Fruit fly (Drosophila melanogaster) whole organism, embryonic: ENCODE results near the gene bor.

ENCODE experiments used
- CG10543 ChIP-seq: fragments of 200-800 bp; sonication (Bioruptor generic); optimal IDR thresholded peaks from 3 replicates; lab custom pipeline; 2017; ENCODE audit warnings: missing biosample characterization, mild to moderate bottlenecking, missing genetic modification characterization, moderate library complexity
- CG10959 ChIP-seq: fragments of 200-800 bp; sonication (Bioruptor generic); IDR thresholded peaks from 2 replicates; pipeline ENCODE4 v1.3.6; 2022; ENCODE audit warnings: missing biosample characterization, missing genetic modification characterization
- CG11085 ChIP-seq: fragments of 200-800 bp; sonication (Bioruptor generic); IDR thresholded peaks from 2 replicates; pipeline ENCODE4 v1.3.6; 2022; ENCODE audit warnings: missing biosample characterization, missing genetic modification characterization
- CG11695 ChIP-seq: fragments of 200-800 bp; sonication (Bioruptor generic); IDR thresholded peaks from 3 replicates; pipeline ENCODE4 v1.3.6; 2022; ENCODE audit warnings: missing biosample characterization, missing genetic modification characterization
- CG12299 ChIP-seq: fragments of 200-800 bp; sonication (Bioruptor generic); optimal IDR thresholded peaks from 2 replicates; lab custom pipeline; 2018; ENCODE audit warnings: missing biosample characterization, mild to moderate bottlenecking, missing genetic modification characterization
- CG12391 ChIP-seq: fragments of 200-800 bp; sonication (Bioruptor generic); optimal IDR thresholded peaks from 3 replicates; lab custom pipeline; 2018; ENCODE audit warnings: missing biosample characterization, mild to moderate bottlenecking, missing genetic modification characterization, moderate library complexity
- CG1647 ChIP-seq: fragments of 200-800 bp; sonication (Bioruptor generic); optimal IDR thresholded peaks from 3 replicates; lab custom pipeline; 2016; ENCODE audit warnings: missing biosample characterization, missing genetic modification characterization
- CG16813 ChIP-seq: fragments of 200-800 bp; sonication (Bioruptor generic); IDR thresholded peaks from 3 replicates; pipeline ENCODE4 v1.3.6; 2022; ENCODE audit warnings: missing biosample characterization, missing genetic modification characterization; ENCODE audit not compliant: partially characterized antibody
- CG30020 ChIP-seq: fragments of 200-800 bp; optimal IDR thresholded peaks from 2 replicates; lab custom pipeline; 2019; ENCODE audit warnings: missing biosample characterization, mild to moderate bottlenecking, missing genetic modification characterization, moderate library complexity
- CG3163 ChIP-seq: fragments of 200-800 bp; sonication (Bioruptor generic); optimal IDR thresholded peaks from 3 replicates; lab custom pipeline; 2016; ENCODE audit warnings: missing biosample characterization, missing genetic modification characterization
- CG3726 ChIP-seq: fragments of 200-800 bp; sonication (Bioruptor generic); IDR thresholded peaks from 3 replicates; pipeline ENCODE4, ENCODE4 v1.3.6; 2022; ENCODE audit warnings: missing biosample characterization, missing genetic modification characterization
- CG43689 ChIP-seq: fragments of 200-800 bp; sonication (Bioruptor generic); IDR thresholded peaks from 2 replicates; pipeline ENCODE4 v1.3.6; 2022; ENCODE audit warnings: missing biosample characterization, missing genetic modification characterization
- CG4730 ChIP-seq: fragments of 200-800 bp; sonication (Bioruptor generic); IDR thresholded peaks from 2 replicates; pipeline ENCODE4 v1.3.6; 2022; ENCODE audit warnings: missing biosample characterization, missing genetic modification characterization
- CG8478 ChIP-seq: fragments of >200 bp; optimal IDR thresholded peaks from 2 replicates; lab custom pipeline; 2018
- CoRest ChIP-seq: fragments of 200-800 bp; sonication (Bioruptor generic); optimal IDR thresholded peaks from 3 replicates; lab custom pipeline; 2018; ENCODE audit warnings: missing biosample characterization, mild to moderate bottlenecking, missing genetic modification characterization, moderate library complexity
- Deaf1 ChIP-seq: fragments of 200-800 bp; optimal IDR thresholded peaks from 3 replicates; lab custom pipeline; 2019; ENCODE audit warnings: missing biosample characterization, mild to moderate bottlenecking, missing genetic modification characterization, moderate library complexity
- Dek ChIP-seq: fragments of 200-800 bp; sonication (Bioruptor generic); optimal IDR thresholded peaks from 3 replicates; lab custom pipeline; 2019; ENCODE audit warnings: missing biosample characterization, mild to moderate bottlenecking, missing genetic modification characterization, moderate library complexity
- Dll ChIP-seq: fragments of 200-800 bp; sonication (Bioruptor generic); IDR thresholded peaks from 4 replicates; pipeline ENCODE4 v1.3.6; 2022; ENCODE audit warnings: missing biosample characterization, missing genetic modification characterization; ENCODE audit not compliant: partially characterized antibody
- E2f1 ChIP-seq: fragments of 200-800 bp; sonication (Bioruptor generic); IDR thresholded peaks from 2 replicates; pipeline ENCODE4 v1.3.6; 2022; ENCODE audit warnings: missing biosample characterization, missing genetic modification characterization
- Fer1 ChIP-seq: fragments of 200-800 bp; sonication (Bioruptor generic); optimal IDR thresholded peaks from 2 replicates; lab custom pipeline; 2017; ENCODE audit warnings: missing biosample characterization, mild to moderate bottlenecking, missing genetic modification characterization
- Gsc ChIP-seq: fragments of 200-800 bp; sonication (Bioruptor generic); IDR thresholded peaks from 2 replicates; pipeline ENCODE4 v1.3.6; 2022; ENCODE audit warnings: missing biosample characterization, missing genetic modification characterization
- HLH3B ChIP-seq: fragments of 200-800 bp; sonication (Bioruptor generic); IDR thresholded peaks from 2 replicates; pipeline ENCODE4 v1.3.6; 2022; ENCODE audit warnings: missing biosample characterization, missing genetic modification characterization
- Hand ChIP-seq: fragments of 200-800 bp; sonication (Bioruptor generic); optimal IDR thresholded peaks from 2 replicates; lab custom pipeline; 2017; ENCODE audit warnings: mild to moderate bottlenecking, missing biosample characterization, missing genetic modification reagents, missing genetic modification characterization
- Hr39 ChIP-seq: fragments of >200 bp; optimal IDR thresholded peaks from 2 replicates; lab custom pipeline; 2017
- Hr51 ChIP-seq, 2 experiments: fragments of 200-800 bp; sonication (Bioruptor generic); optimal IDR thresholded peaks; 2 replicates in 1 of 2; 3 replicates in 1 of 2; lab custom pipeline; 2016 to 2018; ENCODE audit warnings: missing biosample characterization in 2 of 2, missing genetic modification characterization in 2 of 2, mild to moderate bottlenecking in 1 of 2, moderate library complexity in 1 of 2
- Lhr ChIP-seq: fragments of 200-800 bp; sonication (Bioruptor generic); optimal IDR thresholded peaks from 3 replicates; lab custom pipeline; 2017; ENCODE audit warnings: mild to moderate bottlenecking, missing biosample characterization, missing genetic modification reagents, missing genetic modification characterization
- MTF-1 ChIP-seq: fragments of 200-800 bp; sonication (Bioruptor generic); optimal IDR thresholded peaks from 2 replicates; lab custom pipeline; 2018; ENCODE audit warnings: missing biosample characterization, mild to moderate bottlenecking, missing genetic modification characterization, borderline replicate concordance
- Sin3A ChIP-seq: fragments of >200 bp; optimal IDR thresholded peaks from 2 replicates; lab custom pipeline; 2018
- Ssrp ChIP-seq: fragments of 200-800 bp; sonication (Bioruptor generic); optimal IDR thresholded peaks from 2 replicates; lab custom pipeline; 2018; ENCODE audit warnings: missing biosample characterization, mild to moderate bottlenecking, missing genetic modification characterization, moderate library complexity
- ase ChIP-seq: fragments of 200-800 bp; sonication (Bioruptor generic); IDR thresholded peaks from 3 replicates; pipeline ENCODE4 v1.3.6; 2022; ENCODE audit warnings: missing biosample characterization, missing genetic modification characterization
- bcd ChIP-seq: fragments of 200-800 bp; sonication (Bioruptor generic); optimal IDR thresholded peaks from 2 replicates; lab custom pipeline; 2017; ENCODE audit warnings: missing biosample characterization, mild to moderate bottlenecking, missing genetic modification characterization
- bigmax ChIP-seq: fragments of 200-800 bp; sonication (Bioruptor generic); optimal IDR thresholded peaks from 2 replicates; lab custom pipeline; 2018; ENCODE audit warnings: missing biosample characterization, mild to moderate bottlenecking, missing genetic modification characterization
- bsh ChIP-seq, 2 experiments: fragments of 200-800 bp; sonication (Bioruptor generic); optimal IDR thresholded peaks; 2 replicates each; lab custom pipeline; 2017 to 2018; ENCODE audit warnings: mild to moderate bottlenecking in 2 of 2, missing biosample characterization in 2 of 2, missing genetic modification characterization in 2 of 2, moderate library complexity in 1 of 2
- cato ChIP-seq: fragments of 200-800 bp; sonication (Bioruptor generic); optimal IDR thresholded peaks from 2 replicates; lab custom pipeline; 2016; ENCODE audit warnings: missing biosample characterization, missing genetic modification characterization, borderline replicate concordance
- crc ChIP-seq: fragments of 200-800 bp; sonication (Bioruptor generic); optimal IDR thresholded peaks from 2 replicates; lab custom pipeline; 2016; ENCODE audit warnings: missing biosample characterization, missing genetic modification characterization
- danr ChIP-seq: fragments of 200-800 bp; sonication (Bioruptor generic); IDR thresholded peaks from 2 replicates; pipeline ENCODE4 v1.3.6; 2022; ENCODE audit warnings: missing biosample characterization, missing genetic modification characterization
- dimm ChIP-seq: fragments of 200-800 bp; sonication (Bioruptor generic); IDR thresholded peaks from 2 replicates; pipeline ENCODE4 v1.3.6; 2022; ENCODE audit warnings: missing biosample characterization, missing genetic modification characterization
- dpn ChIP-seq, 2 experiments: fragments of 200-800 bp; sonication (Bioruptor generic); optimal IDR thresholded peaks; 3 replicates each; lab custom pipeline; 2016; ENCODE audit warnings: missing biosample characterization in 2 of 2, missing genetic modification characterization in 2 of 2
- gsb ChIP-seq: fragments of 200-800 bp; sonication (Bioruptor generic); IDR thresholded peaks from 2 replicates; pipeline ENCODE4 v1.3.6; 2022; ENCODE audit warnings: missing biosample characterization, missing genetic modification characterization
- h ChIP-seq: fragments of >200 bp; optimal IDR thresholded peaks from 2 replicates; lab custom pipeline; 2017
- hbn ChIP-seq: fragments of 200-800 bp; sonication (Bioruptor generic); IDR thresholded peaks from 2 replicates; pipeline ENCODE4 v1.3.6; 2022; ENCODE audit warnings: missing biosample characterization, missing genetic modification characterization; ENCODE audit not compliant: partially characterized antibody
- kay ChIP-seq: fragments of 200-800 bp; sonication (Bioruptor generic); optimal IDR thresholded peaks from 2 replicates; lab custom pipeline; 2016; ENCODE audit warnings: missing biosample characterization, missing genetic modification characterization
- knrl ChIP-seq: fragments of 200-800 bp; sonication (Bioruptor generic); IDR thresholded peaks from 3 replicates; pipeline ENCODE4 v1.3.6; 2022; ENCODE audit warnings: missing biosample characterization, missing genetic modification characterization; ENCODE audit not compliant: partially characterized antibody
- lola ChIP-seq, 3 experiments: fragments of >200 bp in 2 of 3; fragments of 200-800 bp in 1 of 3; sonication (Bioruptor generic) in 1 of 3; optimal IDR thresholded peaks; 2 replicates each; lab custom pipeline; 2017 to 2019; ENCODE audit warnings: missing biosample characterization in 3 of 3, missing genetic modification characterization in 3 of 3, mild to moderate bottlenecking in 1 of 3, moderate library complexity in 1 of 3
- luna ChIP-seq: fragments of 200-800 bp; sonication (Bioruptor generic); optimal IDR thresholded peaks from 2 replicates; lab custom pipeline; 2016; ENCODE audit warnings: missing biosample characterization, missing genetic modification characterization
- maf-S ChIP-seq: fragments of 200-800 bp; sonication (Bioruptor generic); optimal IDR thresholded peaks from 2 replicates; lab custom pipeline; 2016; ENCODE audit warnings: missing biosample characterization, missing genetic modification characterization
- oc ChIP-seq: fragments of 200-800 bp; sonication (Bioruptor generic); optimal IDR thresholded peaks from 2 replicates; lab custom pipeline; 2018; ENCODE audit warnings: missing biosample characterization, mild to moderate bottlenecking, missing genetic modification characterization, moderate library complexity
- odd ChIP-seq: fragments of 200-800 bp; sonication (Bioruptor generic); optimal IDR thresholded peaks from 2 replicates; lab custom pipeline; 2017; ENCODE audit warnings: missing biosample characterization, mild to moderate bottlenecking, missing genetic modification characterization
- pfk ChIP-seq: fragments of 200-800 bp; sonication (Bioruptor generic); optimal IDR thresholded peaks from 2 replicates; lab custom pipeline; 2018; ENCODE audit warnings: missing biosample characterization, mild to moderate bottlenecking, missing genetic modification characterization, moderate library complexity
- repo ChIP-seq: fragments of 200-800 bp; sonication (Bioruptor generic); optimal IDR thresholded peaks from 2 replicates; lab custom pipeline; 2016; ENCODE audit warnings: missing biosample characterization, missing genetic modification characterization
- run ChIP-seq: fragments of 200-800 bp; sonication (Bioruptor generic); optimal IDR thresholded peaks from 3 replicates; lab custom pipeline; 2018; ENCODE audit warnings: missing biosample characterization, mild to moderate bottlenecking, missing genetic modification characterization
- sens ChIP-seq: fragments of 200-800 bp; sonication (Bioruptor generic); peaks from one replicate; lab custom pipeline; 2016; ENCODE audit warnings: missing biosample characterization, missing genetic modification characterization
- tx ChIP-seq: fragments of 200-800 bp; sonication (Bioruptor generic); optimal IDR thresholded peaks from 2 replicates; lab custom pipeline; 2016; ENCODE audit warnings: missing biosample characterization, missing genetic modification characterization

The bor gene

dm6 chr3R:16241822-16242221 lies 22.1 kb downstream of the bor start (continued):
- TF ChIP-seq CG3726 (GFP tag; lab: Robert Waterston, UW) (no peak), CG4730 (GFP tag; lab: Robert Waterston, UW) (no peak), run (tag; lab: Kevin White, UChicago) (no peak), CG11695 (no peak), luna (GFP tag; lab: Kevin White, UChicago) (no peak), CG12299 (tag; lab: Kevin White, UChicago) (no peak), CG11085 (GFP tag; lab: Robert Waterston, UW) (no peak), odd (no peak), Hand (GFP tag; lab: Kevin White, UChicago) (no peak), CG12391 (tag; lab: Kevin White, UChicago) (peak; percentile 18), lola (GFP tag; optimal IDR thresholded peaks at IDR 0.05; lab: Kevin White, UChicago) (peak in 1 of 3 experiments; percentile 68), dpn (GFP tag; optimal IDR thresholded peaks at IDR 0.05; lab: Kevin White, UChicago) (no peak), danr (GFP tag; lab: Robert Waterston, UW) (no peak), CoRest (tag; lab: Kevin White, UChicago) (peak; percentile 60), kay (GFP tag; lab: Kevin White, UChicago) (no peak), Fer1 (GFP tag; lab: Kevin White, UChicago) (no peak), Hr39 (no peak), Dek (tag; lab: Kevin White, UChicago) (no peak), CG43689 (GFP tag; lab: Robert Waterston, UW) (no peak), Dll (GFP tag; lab: Robert Waterston, UW) (no peak), dimm (GFP tag; lab: Robert Waterston, UW) (no peak), pfk (no peak), bsh (GFP tag; optimal IDR thresholded peaks at IDR 0.05; lab: Kevin White, UChicago) (no peak), Sin3A (lab: Kevin White, UChicago) (no peak), Ssrp (tag; lab: Kevin White, UChicago) (peak; percentile 6), hbn (GFP tag; lab: Robert Waterston, UW) (no peak), CG8478 (no peak), crc (GFP tag; lab: Kevin White, UChicago) (no peak), oc (no peak), CG1647 (GFP tag; lab: Kevin White, UChicago) (no peak), h (lab: Kevin White, UChicago) (no peak), CG3163 (GFP tag; lab: Kevin White, UChicago) (no peak), tx (GFP tag; lab: Kevin White, UChicago) (no peak), repo (GFP tag; lab: Kevin White, UChicago) (no peak), sens (GFP tag; lab: Kevin White, UChicago) (peak; percentile 60), knrl (GFP tag; lab: Robert Waterston, UW) (no peak), maf-S (GFP tag; lab: Kevin White, UChicago) (no peak), ase (GFP tag; lab: Robert Waterston, UW) (no peak), CG10543 (GFP tag; lab: Kevin White, UChicago) (no peak), E2f1 (no peak), CG30020 (no peak), HLH3B (GFP tag; lab: Robert Waterston, UW) (no peak), bigmax (GFP tag; lab: Kevin White, UChicago) (no peak), Deaf1 (tag; lab: Kevin White, UChicago) (no peak), CG16813 (GFP tag; lab: Robert Waterston, UW) (no peak), gsb (GFP tag; lab: Robert Waterston, UW) (no peak), cato (GFP tag; lab: Kevin White, UChicago) (no peak), CG10959 (GFP tag; lab: Robert Waterston, UW) (no peak), MTF-1 (no peak), Lhr (GFP tag; lab: Kevin White, UChicago) (peak; percentile 12), Gsc (GFP tag; lab: Robert Waterston, UW) (no peak), bcd (no peak), Hr51 (GFP tag; optimal IDR thresholded peaks at IDR 0.05; lab: Kevin White, UChicago) (peak in 1 of 2 experiments; percentile 24)
